Fruit fly (Drosophila melanogaster): ENCODE results near the gene COX6AL2.

dm6 chr3L:18869035-18869826 is 44.7 kb downstream of the COX6AL2 start, which contains the start of gene Grx1:
- TF ChIP-seq woc (GFP tag; optimal IDR thresholded peaks at IDR 0.05) (no peak), sage (GFP tag; optimal IDR thresholded peaks at IDR 0.05) (no peak), lola (GFP tag; optimal IDR thresholded peaks at IDR 0.05) (no peak)

All from whole organism, wandering third instar larva.